Fruit fly (Drosophila melanogaster) whole organism, embryonic: ENCODE results near the gene CG34001.

ENCODE experiments used
- CG11695 ChIP-seq: fragments of 200-800 bp; sonication (Bioruptor generic); IDR thresholded peaks from 3 replicates; pipeline ENCODE4 v1.3.6; 2022; ENCODE audit warnings: missing biosample characterization, missing genetic modification characterization
- CG12391 ChIP-seq: fragments of 200-800 bp; sonication (Bioruptor generic); optimal IDR thresholded peaks from 3 replicates; lab custom pipeline; 2018; ENCODE audit warnings: missing biosample characterization, mild to moderate bottlenecking, missing genetic modification characterization, moderate library complexity
- CG13296 ChIP-seq: fragments of 200-800 bp; sonication (Bioruptor generic); optimal IDR thresholded peaks from 3 replicates; lab custom pipeline; 2018; ENCODE audit warnings: missing biosample characterization, mild to moderate bottlenecking, missing genetic modification characterization
- CG13775 ChIP-seq: fragments of 200-800 bp; sonication (Bioruptor generic); optimal IDR thresholded peaks from 3 replicates; lab custom pipeline; 2017; ENCODE audit warnings: missing biosample characterization, mild to moderate bottlenecking, missing genetic modification characterization
- CG15696 ChIP-seq: fragments of 200-800 bp; sonication (Bioruptor generic); optimal IDR thresholded peaks from 2 replicates; lab custom pipeline; 2019; ENCODE audit warnings: missing biosample characterization, mild to moderate bottlenecking, missing genetic modification characterization, moderate library complexity
- CG17328 ChIP-seq: fragments of 200-800 bp; sonication (Bioruptor generic); IDR thresholded peaks from 2 replicates; pipeline ENCODE4 v1.3.6; 2022; ENCODE audit warnings: missing biosample characterization, missing genetic modification characterization
- CG17361 ChIP-seq: fragments of 200-800 bp; sonication (Bioruptor generic); IDR thresholded peaks from 3 replicates; pipeline ENCODE4 v1.3.6; 2022; ENCODE audit warnings: missing biosample characterization, missing genetic modification characterization
- CG17829 ChIP-seq: fragments of 200-800 bp; optimal IDR thresholded peaks from 2 replicates; lab custom pipeline; 2019; ENCODE audit warnings: missing biosample characterization, mild to moderate bottlenecking, missing genetic modification characterization, moderate library complexity
- CG1792 ChIP-seq: fragments of 200-800 bp; sonication (Bioruptor generic); optimal IDR thresholded peaks from 2 replicates; lab custom pipeline; 2016; ENCODE audit warnings: missing biosample characterization, missing genetic modification characterization
- CG2202 ChIP-seq: fragments of 200-800 bp; sonication (Bioruptor generic); optimal IDR thresholded peaks from 2 replicates; lab custom pipeline; 2018; ENCODE audit warnings: missing biosample characterization, mild to moderate bottlenecking, missing genetic modification characterization
- CG31441 ChIP-seq: fragments of 200-800 bp; sonication (Bioruptor generic); IDR thresholded peaks from 2 replicates; pipeline ENCODE4 v1.3.6; 2022; ENCODE audit warnings: missing biosample characterization, missing genetic modification characterization
- CG3726 ChIP-seq: fragments of 200-800 bp; sonication (Bioruptor generic); IDR thresholded peaks from 3 replicates; pipeline ENCODE4, ENCODE4 v1.3.6; 2022; ENCODE audit warnings: missing biosample characterization, missing genetic modification characterization
- CG43689 ChIP-seq: fragments of 200-800 bp; sonication (Bioruptor generic); IDR thresholded peaks from 2 replicates; pipeline ENCODE4 v1.3.6; 2022; ENCODE audit warnings: missing biosample characterization, missing genetic modification characterization
- CG7839 ChIP-seq: fragments of 200-800 bp; sonication (Bioruptor generic); optimal IDR thresholded peaks from 3 replicates; lab custom pipeline; 2018; ENCODE audit warnings: missing biosample characterization, mild to moderate bottlenecking, missing genetic modification characterization, moderate library complexity
- CG8388 ChIP-seq: fragments of 200-800 bp; sonication (Bioruptor generic); optimal IDR thresholded peaks from 2 replicates; lab custom pipeline; 2019; ENCODE audit warnings: missing biosample characterization, mild to moderate bottlenecking, missing genetic modification characterization, moderate library complexity
- CG9609 ChIP-seq: fragments of 200-800 bp; sonication (Bioruptor generic); optimal IDR thresholded peaks from 3 replicates; lab custom pipeline; 2016; ENCODE audit warnings: missing biosample characterization, missing genetic modification characterization
- Dbx ChIP-seq: fragments of 200-800 bp; sonication (Bioruptor generic); IDR thresholded peaks from 3 replicates; pipeline ENCODE4 v1.3.6; 2022; ENCODE audit warnings: missing biosample characterization, missing genetic modification characterization
- Doc2 ChIP-seq: fragments of 200-800 bp; sonication (Bioruptor generic); IDR thresholded peaks from 2 replicates; pipeline ENCODE4 v1.3.6; 2022; ENCODE audit warnings: missing biosample characterization, missing genetic modification characterization
- Drgx ChIP-seq: fragments of 200-800 bp; sonication (Bioruptor generic); IDR thresholded peaks from 2 replicates; pipeline ENCODE4 v1.3.6; 2022; ENCODE audit warnings: missing biosample characterization, missing genetic modification characterization
- ERR ChIP-seq: fragments of 200-800 bp; sonication (Bioruptor generic); optimal IDR thresholded peaks from 2 replicates; lab custom pipeline; 2016; ENCODE audit warnings: missing biosample characterization, missing genetic modification characterization
- Hey ChIP-seq: fragments of 200-800 bp; sonication (Bioruptor generic); optimal IDR thresholded peaks from 3 replicates; lab custom pipeline; 2018; ENCODE audit warnings: missing biosample characterization, mild to moderate bottlenecking, missing genetic modification characterization
- Med ChIP-seq: fragments of 200-800 bp; sonication (Bioruptor generic); peaks from one replicate; lab custom pipeline; 2016; ENCODE audit warnings: missing biosample characterization, missing genetic modification characterization, mild to moderate bottlenecking, inconsistent platforms, moderate library complexity
- Myb ChIP-seq: fragments of 200-800 bp; sonication (Bioruptor generic); optimal IDR thresholded peaks from 2 replicates; lab custom pipeline; 2016; ENCODE audit warnings: missing biosample characterization, missing genetic modification characterization
- Oli ChIP-seq: fragments of 200-800 bp; sonication (Bioruptor generic); optimal IDR thresholded peaks from 2 replicates; lab custom pipeline; 2018; ENCODE audit warnings: missing biosample characterization, mild to moderate bottlenecking, missing genetic modification characterization, moderate library complexity
- Rfx ChIP-seq: fragments of 200-800 bp; sonication (Bioruptor generic); IDR thresholded peaks from 2 replicates; pipeline ENCODE4 v1.3.6; 2022; ENCODE audit warnings: missing biosample characterization, missing genetic modification characterization
- Sox102F ChIP-seq: fragments of 200-800 bp; sonication (Bioruptor generic); optimal IDR thresholded peaks from 2 replicates; lab custom pipeline; 2018; ENCODE audit warnings: missing biosample characterization, mild to moderate bottlenecking, missing genetic modification characterization, moderate library complexity
- Stat92E ChIP-seq, 3 experiments: fragments of >200 bp in 2 of 3; fragments of 200-800 bp in 1 of 3; sonication (Bioruptor generic) in 1 of 3; optimal IDR thresholded peaks; 2 replicates each; lab custom pipeline; 2017 to 2019; ENCODE audit warnings: missing biosample characterization in 3 of 3, missing genetic modification characterization in 3 of 3, mild to moderate bottlenecking in 1 of 3, moderate library complexity in 1 of 3
- Xrp1 ChIP-seq: fragments of 200-800 bp; sonication (Bioruptor generic); IDR thresholded peaks from 2 replicates; pipeline ENCODE4 v1.3.6; 2022; ENCODE audit warnings: missing biosample characterization, missing genetic modification characterization
- al ChIP-seq: fragments of 200-800 bp; sonication (Bioruptor generic); IDR thresholded peaks from 2 replicates; pipeline ENCODE4 v1.3.6; 2022; ENCODE audit warnings: missing biosample characterization, missing genetic modification characterization
- ap ChIP-seq: fragments of 200-800 bp; sonication (Bioruptor generic); IDR thresholded peaks from 2 replicates; pipeline ENCODE4 v1.3.6; 2022; ENCODE audit warnings: missing biosample characterization, missing genetic modification characterization
- bsh ChIP-seq, 2 experiments: fragments of 200-800 bp; sonication (Bioruptor generic); optimal IDR thresholded peaks; 2 replicates each; lab custom pipeline; 2017 to 2018; ENCODE audit warnings: mild to moderate bottlenecking in 2 of 2, missing biosample characterization in 2 of 2, missing genetic modification characterization in 2 of 2, moderate library complexity in 1 of 2
- cato ChIP-seq: fragments of 200-800 bp; sonication (Bioruptor generic); optimal IDR thresholded peaks from 2 replicates; lab custom pipeline; 2016; ENCODE audit warnings: missing biosample characterization, missing genetic modification characterization, borderline replicate concordance
- chif ChIP-seq, 2 experiments: fragments of 200-800 bp; sonication (Bioruptor generic); optimal IDR thresholded peaks; 3 replicates each; lab custom pipeline; 2016; ENCODE audit warnings: missing biosample characterization in 2 of 2, missing genetic modification characterization in 2 of 2
- ci ChIP-seq: fragments of 200-800 bp; sonication (Bioruptor generic); IDR thresholded peaks from 3 replicates; pipeline ENCODE4 v1.3.6; 2022; ENCODE audit warnings: missing biosample characterization, missing genetic modification characterization
- crc ChIP-seq: fragments of 200-800 bp; sonication (Bioruptor generic); optimal IDR thresholded peaks from 2 replicates; lab custom pipeline; 2016; ENCODE audit warnings: missing biosample characterization, missing genetic modification characterization
- gem ChIP-seq: fragments of 200-800 bp; sonication (Bioruptor generic); optimal IDR thresholded peaks from 2 replicates; lab custom pipeline; 2019; ENCODE audit warnings: missing biosample characterization, mild to moderate bottlenecking, missing genetic modification characterization, moderate library complexity
- gsb ChIP-seq: fragments of 200-800 bp; sonication (Bioruptor generic); IDR thresholded peaks from 2 replicates; pipeline ENCODE4 v1.3.6; 2022; ENCODE audit warnings: missing biosample characterization, missing genetic modification characterization
- hkb ChIP-seq, 2 experiments: fragments of 200-800 bp in 1 of 2; fragments of >200 bp in 1 of 2; sonication (Bioruptor generic) in 1 of 2; IDR thresholded peaks in 1 of 2; optimal IDR thresholded peaks in 1 of 2; 2 replicates each; pipeline versions ENCODE4 v1.3.6 to Lab custom; 2017 to 2022; ENCODE audit warnings: missing biosample characterization in 1 of 2, missing genetic modification characterization in 1 of 2
- kay ChIP-seq: fragments of 200-800 bp; sonication (Bioruptor generic); optimal IDR thresholded peaks from 2 replicates; lab custom pipeline; 2016; ENCODE audit warnings: missing biosample characterization, missing genetic modification characterization
- ken ChIP-seq: fragments of 200-800 bp; sonication (Bioruptor generic); IDR thresholded peaks from 3 replicates; pipeline ENCODE4 v1.3.6; 2022; ENCODE audit warnings: missing biosample characterization, missing genetic modification characterization
- luna ChIP-seq: fragments of 200-800 bp; sonication (Bioruptor generic); optimal IDR thresholded peaks from 2 replicates; lab custom pipeline; 2016; ENCODE audit warnings: missing biosample characterization, missing genetic modification characterization
- nom ChIP-seq: fragments of 200-800 bp; sonication (Bioruptor generic); optimal IDR thresholded peaks from 2 replicates; lab custom pipeline; 2017; ENCODE audit warnings: missing biosample characterization, missing genetic modification characterization, mild to moderate bottlenecking, moderate library complexity, missing genetic modification reagents
- ranshi ChIP-seq: fragments of 200-800 bp; sonication (Bioruptor generic); IDR thresholded peaks from 2 replicates; pipeline ENCODE4 v1.3.6; 2022; ENCODE audit warnings: missing biosample characterization, missing genetic modification characterization
- rib ChIP-seq: fragments of 200-800 bp; sonication (Bioruptor generic); IDR thresholded peaks from 2 replicates; pipeline ENCODE4 v1.3.6; 2022; ENCODE audit warnings: missing biosample characterization, missing genetic modification characterization
- sc ChIP-seq, 3 experiments: fragments of >200 bp in 2 of 3; fragments of 200-800 bp in 1 of 3; sonication (Bioruptor generic) in 1 of 3; optimal IDR thresholded peaks; 2 replicates in 2 of 3; 3 replicates in 1 of 3; lab custom pipeline; 2017; ENCODE audit warnings: mild to moderate bottlenecking in 1 of 3, missing biosample characterization in 1 of 3, missing genetic modification characterization in 1 of 3, missing genetic modification reagents in 1 of 3
- schlank ChIP-seq: fragments of 200-800 bp; sonication (Bioruptor generic); optimal IDR thresholded peaks from 2 replicates; lab custom pipeline; 2018; ENCODE audit warnings: missing biosample characterization, mild to moderate bottlenecking, missing genetic modification characterization
- sisA ChIP-seq: fragments of 200-800 bp; sonication (Bioruptor generic); IDR thresholded peaks from 2 replicates; pipeline ENCODE4 v1.3.6; 2022; ENCODE audit warnings: missing biosample characterization, missing genetic modification characterization
- tup ChIP-seq: fragments of 200-800 bp; sonication (Bioruptor generic); optimal IDR thresholded peaks from 2 replicates; lab custom pipeline; 2016; ENCODE audit warnings: missing biosample characterization, mild to moderate bottlenecking, missing genetic modification characterization, moderate library complexity
- twi ChIP-seq: fragments of 200-800 bp; optimal IDR thresholded peaks from 2 replicates; lab custom pipeline; 2019; ENCODE audit warnings: missing biosample characterization, mild to moderate bottlenecking, missing genetic modification characterization, moderate library complexity
- vvl ChIP-seq: fragments of 200-800 bp; sonication (Bioruptor generic); IDR thresholded peaks from 2 replicates; pipeline ENCODE4 v1.3.6; 2022; ENCODE audit warnings: missing biosample characterization, missing genetic modification characterization

Gene CG34001

DNA sequence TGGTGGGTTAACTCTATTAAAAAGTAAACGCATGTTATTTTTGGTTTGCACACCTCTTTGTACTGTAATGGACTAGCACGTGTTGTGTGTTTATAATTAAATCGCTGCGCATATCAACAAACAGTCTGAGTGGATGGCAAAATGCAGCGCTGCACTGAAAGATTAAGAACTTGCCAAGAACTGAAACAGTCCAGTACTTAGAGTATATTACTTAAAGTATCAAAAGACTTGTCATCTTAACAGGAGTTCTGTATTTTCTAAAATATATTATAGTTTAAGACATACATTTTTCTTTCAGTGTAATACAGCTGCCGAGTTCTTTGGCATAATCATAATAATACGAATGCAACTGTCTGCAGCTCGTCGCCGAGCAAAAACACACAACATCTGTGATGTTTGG lies 17.6 kb downstream of the CG34001 start (continued):
- TF ChIP-seq chif (GFP tag; optimal IDR thresholded peaks at IDR 0.05; lab: Kevin White, UChicago) (peak in 1 of 2 experiments; percentile 9), Doc2 (GFP tag; lab: Robert Waterston, UW) (no peak), CG7839 (tag; lab: Kevin White, UChicago) (peak; percentile 6), rib (GFP tag; lab: Robert Waterston, UW) (no peak), schlank (no peak), Myb (GFP tag; lab: Kevin White, UChicago) (no peak), vvl (peak; percentile 36; the same call in 1 of the 2 replicates), ap (GFP tag; lab: Robert Waterston, UW) (0 out of 2 replicates have a peak, but pooled peaks have one; percentile 8), CG13296 (GFP tag; lab: Kevin White, UChicago) (no peak), gem (tag; lab: Kevin White, UChicago) (peak; percentile 35), sc (optimal IDR thresholded peaks at IDR 0.05; lab: Kevin White, UChicago) (no peak), sc (GFP tag; optimal IDR thresholded peaks at IDR 0.05; lab: Kevin White, UChicago) (no peak), crc (GFP tag; lab: Kevin White, UChicago) (no peak), ken (GFP tag; lab: Robert Waterston, UW) (no peak), CG11695 (no peak), Rfx (no peak), Hey (tag; lab: Kevin White, UChicago) (no peak), hkb (optimal IDR thresholded peaks at IDR 0.05; lab: Kevin White, UChicago) (no peak), hkb (GFP tag; IDR thresholded peaks at IDR 0.05; lab: Robert Waterston, UW) (peak; percentile 35; the same call in 1 of the 2 replicates), ci (GFP tag; lab: Robert Waterston, UW) (0 out of 3 replicates have a peak, but pooled peaks have one; percentile 52), CG17328 (no peak), CG17361 (GFP tag; lab: Robert Waterston, UW) (0 out of 3 replicates have a peak, but pooled peaks have one; percentile 15), kay (GFP tag; lab: Kevin White, UChicago) (no peak), CG17829 (no peak), Sox102F (GFP tag; lab: Kevin White, UChicago) (peak; percentile 23), CG15696 (tag; lab: Kevin White, UChicago) (no peak), CG8388 (GFP tag; lab: Kevin White, UChicago) (peak; percentile 17), Xrp1 (GFP tag; lab: Robert Waterston, UW) (peak; percentile 5; the same call in 1 of the 2 replicates), CG9609 (no peak), ranshi (GFP tag; lab: Robert Waterston, UW) (0 out of 2 replicates have a peak, but pooled peaks have one; percentile 23), CG12391 (tag; lab: Kevin White, UChicago) (peak; percentile 5), tup (no peak), Stat92E (GFP tag; optimal IDR thresholded peaks at IDR 0.05; lab: Kevin White, UChicago) (no peak), CG1792 (GFP tag; lab: Kevin White, UChicago) (no peak), CG13775 (GFP tag; lab: Kevin White, UChicago) (no peak), CG43689 (GFP tag; lab: Robert Waterston, UW) (no peak), Med (GFP tag; lab: Kevin White, UChicago) (peak; percentile 61), CG3726 (GFP tag; lab: Robert Waterston, UW) (no peak), bsh (GFP tag; optimal IDR thresholded peaks at IDR 0.05; lab: Kevin White, UChicago) (peak in 1 of 2 experiments; percentile 53), Dbx (GFP tag; lab: Robert Waterston, UW) (no peak), cato (GFP tag; lab: Kevin White, UChicago) (no peak), sisA (GFP tag; lab: Robert Waterston, UW) (no peak), ERR (no peak), gsb (no peak), CG31441 (GFP tag; lab: Robert Waterston, UW) (0 out of 2 replicates have a peak, but pooled peaks have one; percentile 20), al (GFP tag; lab: Robert Waterston, UW) (no peak), CG2202 (no peak), luna (GFP tag; lab: Kevin White, UChicago) (no peak), Oli (tag; lab: Kevin White, UChicago) (peak; percentile 1), nom (no peak), twi (tag; lab: Kevin White, UChicago) (peak; percentile 32), Drgx (peak; percentile 62)
